Fruit fly (Drosophila melanogaster) whole organism: ENCODE data around the gene Catsup.

Experiments used
- Dll ChIP-seq: fragments of >200 bp; optimal IDR thresholded peaks from 2 replicates; lab custom pipeline; 2017
- pan ChIP-seq: fragments of >200 bp; optimal IDR thresholded peaks from 2 replicates; lab custom pipeline; 2017
- psq ChIP-seq: fragments of >200 bp; optimal IDR thresholded peaks from 2 replicates; lab custom pipeline; 2017

dm6 chr2L:19014032-19014880 is 27.4 kb upstream of the Catsup start:
- TF ChIP-seq Dll (lab: Kevin White, UChicago) (no peak), psq (lab: Kevin White, UChicago) (no peak), pan (lab: Kevin White, UChicago) (no peak)
